Fruit fly (Drosophila melanogaster): ENCODE results near the gene Dyro.

Gene Dyro

dm6 chr3L:11276020-11276419 is 19.7 kb downstream of the Dyro start (continued):
- TF ChIP-seq CG17385 (GFP tag; optimal IDR thresholded peaks at IDR 0.05) (peak; percentile 4), Pdp1 (GFP tag; optimal IDR thresholded peaks at IDR 0.05) (no peak), prd (optimal IDR thresholded peaks at IDR 0.05) (no peak), prd (GFP tag; IDR thresholded peaks at IDR 0.05) (0 out of 3 replicates have a peak, but pooled peaks have one; percentile 23), Fer2 (tag; optimal IDR thresholded peaks at IDR 0.05) (no peak), gfzf (GFP tag; optimal IDR thresholded peaks at IDR 0.05) (no peak), CG2116 (GFP tag; optimal IDR thresholded peaks at IDR 0.05) (no peak), row (GFP tag; IDR thresholded peaks at IDR 0.05) (peak; percentile 34; the same call in 1 of the 3 replicates), CG30020 (tag; optimal IDR thresholded peaks at IDR 0.05) (no peak), CG9727 (GFP tag; optimal IDR thresholded peaks at IDR 0.05) (peak; percentile 18), CG8089 (GFP tag; optimal IDR thresholded peaks at IDR 0.05) (no peak), CG3065 (GFP tag; optimal IDR thresholded peaks at IDR 0.05) (no peak), CG32772 (GFP tag; IDR thresholded peaks at IDR 0.05) (peak; percentile 61), al (GFP tag; IDR thresholded peaks at IDR 0.05) (no peak), trh (GFP tag; optimal IDR thresholded peaks at IDR 0.05) (no peak), tll (GFP tag; optimal IDR thresholded peaks at IDR 0.05) (no peak), CoRest (tag; optimal IDR thresholded peaks at IDR 0.05) (no peak), crp (GFP tag; optimal IDR thresholded peaks at IDR 0.05) (no peak), cwo (GFP tag; optimal IDR thresholded peaks at IDR 0.05) (no peak), unpg (GFP tag; optimal IDR thresholded peaks at IDR 0.05) (peak; percentile 20), MTF-1 (GFP tag; optimal IDR thresholded peaks at IDR 0.05; ENCODE audit: borderline replicate concordance) (no peak), lola (GFP tag; optimal IDR thresholded peaks at IDR 0.05) (no peak), sens (GFP tag) (no peak), CG11398 (GFP tag; optimal IDR thresholded peaks at IDR 0.05) (no peak), Adf1 (GFP tag; IDR thresholded peaks at IDR 0.05) (no peak), pb (GFP tag; optimal IDR thresholded peaks at IDR 0.05) (no peak), CG8388 (GFP tag; optimal IDR thresholded peaks at IDR 0.05) (no peak), zen2 (GFP tag; IDR thresholded peaks at IDR 0.05; ENCODE audit: partially characterized antibody) (no peak), CG14710 (tag; optimal IDR thresholded peaks at IDR 0.05) (no peak), cato (GFP tag; optimal IDR thresholded peaks at IDR 0.05; ENCODE audit: borderline replicate concordance) (no peak), cad (GFP tag; optimal IDR thresholded peaks at IDR 0.05) (no peak), CG3407 (GFP tag; optimal IDR thresholded peaks at IDR 0.05) (no peak), CG7372 (GFP tag; IDR thresholded peaks at IDR 0.05) (no peak), Bgb (GFP tag; IDR thresholded peaks at IDR 0.05; ENCODE audit: partially characterized antibody) (no peak), Antp (GFP tag; optimal IDR thresholded peaks at IDR 0.05) (no peak), gce (GFP tag; IDR thresholded peaks at IDR 0.05) (no peak), CG8281 (tag; optimal IDR thresholded peaks at IDR 0.05) (no peak), CG12155 (GFP tag; optimal IDR thresholded peaks at IDR 0.05) (no peak), run (tag; optimal IDR thresholded peaks at IDR 0.05) (no peak), kah (GFP tag; optimal IDR thresholded peaks at IDR 0.05) (no peak), TFAM (GFP tag; optimal IDR thresholded peaks at IDR 0.05) (no peak), wek (GFP tag; optimal IDR thresholded peaks at IDR 0.05) (no peak), CG8924 (tag; optimal IDR thresholded peaks at IDR 0.05) (peak; percentile 4), sna (GFP tag; IDR thresholded peaks at IDR 0.05; ENCODE audit: partially characterized antibody) (no peak), CG13123 (GFP tag; optimal IDR thresholded peaks at IDR 0.05) (no peak), Ptx1 (GFP tag; IDR thresholded peaks at IDR 0.05) (peak; percentile 23; the same call in 1 of the 2 replicates), CG16779 (GFP tag; IDR thresholded peaks at IDR 0.05) (no peak), Side (GFP tag; optimal IDR thresholded peaks at IDR 0.05) (no peak), CG13424 (tag; optimal IDR thresholded peaks at IDR 0.05) (peak; percentile 5), knrl (GFP tag; IDR thresholded peaks at IDR 0.05; ENCODE audit: partially characterized antibody) (no peak), seq (GFP tag; IDR thresholded peaks at IDR 0.05) (no peak)

Data from whole organism, embryonic.